Fruit fly (Drosophila melanogaster) whole organism, embryonic: ENCODE results near the gene CG32568.

Source experiments
- Ada2b ChIP-seq: fragments of 200-800 bp; sonication (Bioruptor generic); IDR thresholded peaks from 2 replicates; pipeline ENCODE4 v1.3.6; 2022; ENCODE audit warnings: missing biosample characterization, missing genetic modification characterization
- Atf-2 ChIP-seq: fragments of 200-800 bp; sonication (Bioruptor generic); optimal IDR thresholded peaks from 2 replicates; lab custom pipeline; 2016; ENCODE audit warnings: missing biosample characterization, missing genetic modification characterization
- CG11504 ChIP-seq: fragments of 200-800 bp; sonication (Bioruptor generic); optimal IDR thresholded peaks from 3 replicates; lab custom pipeline; 2019; ENCODE audit warnings: missing biosample characterization, mild to moderate bottlenecking, missing genetic modification characterization, moderate library complexity
- CG12391 ChIP-seq: fragments of 200-800 bp; sonication (Bioruptor generic); optimal IDR thresholded peaks from 3 replicates; lab custom pipeline; 2018; ENCODE audit warnings: missing biosample characterization, mild to moderate bottlenecking, missing genetic modification characterization, moderate library complexity
- CG12659 ChIP-seq: fragments of 200-800 bp; sonication (Bioruptor generic); optimal IDR thresholded peaks from 3 replicates; lab custom pipeline; 2017; ENCODE audit warnings: mild to moderate bottlenecking, missing biosample characterization, missing genetic modification reagents, missing genetic modification characterization
- CG16779 ChIP-seq: fragments of 200-800 bp; sonication (Bioruptor generic); IDR thresholded peaks from 2 replicates; pipeline ENCODE4 v1.3.6; 2022; ENCODE audit warnings: missing biosample characterization, missing genetic modification characterization
- CG2120 ChIP-seq: fragments of 200-800 bp; sonication (Bioruptor generic); optimal IDR thresholded peaks from 3 replicates; lab custom pipeline; 2016; ENCODE audit warnings: missing biosample characterization, missing genetic modification characterization
- CG2199 ChIP-seq: fragments of 200-800 bp; sonication (Bioruptor generic); IDR thresholded peaks from 3 replicates; pipeline ENCODE4 v1.3.6; 2022; ENCODE audit warnings: missing biosample characterization, missing genetic modification characterization
- CG2202 ChIP-seq: fragments of 200-800 bp; sonication (Bioruptor generic); optimal IDR thresholded peaks from 2 replicates; lab custom pipeline; 2018; ENCODE audit warnings: missing biosample characterization, mild to moderate bottlenecking, missing genetic modification characterization
- CG32772 ChIP-seq: fragments of 200-800 bp; sonication (Bioruptor generic); IDR thresholded peaks from 2 replicates; pipeline ENCODE4 v1.3.6; 2022; ENCODE audit warnings: missing biosample characterization, missing genetic modification characterization
- CG42726 ChIP-seq: fragments of 200-800 bp; sonication (Bioruptor generic); IDR thresholded peaks from 2 replicates; pipeline ENCODE4 v1.3.6; 2022; ENCODE audit warnings: missing biosample characterization, missing genetic modification characterization; ENCODE audit not compliant: partially characterized antibody
- CG6654 ChIP-seq: fragments of 200-800 bp; sonication (Bioruptor generic); optimal IDR thresholded peaks from 2 replicates; lab custom pipeline; 2017; ENCODE audit warnings: missing biosample characterization, mild to moderate bottlenecking, missing genetic modification characterization
- CG7271 ChIP-seq: fragments of 200-800 bp; sonication (Bioruptor generic); optimal IDR thresholded peaks from 2 replicates; lab custom pipeline; 2018; ENCODE audit warnings: missing biosample characterization, mild to moderate bottlenecking, missing genetic modification characterization, moderate library complexity
- CG7556 ChIP-seq: fragments of 200-800 bp; sonication (Bioruptor generic); optimal IDR thresholded peaks from 2 replicates; lab custom pipeline; 2017; ENCODE audit warnings: missing biosample characterization, mild to moderate bottlenecking, missing genetic modification characterization
- CG8388 ChIP-seq: fragments of 200-800 bp; sonication (Bioruptor generic); optimal IDR thresholded peaks from 2 replicates; lab custom pipeline; 2019; ENCODE audit warnings: missing biosample characterization, mild to moderate bottlenecking, missing genetic modification characterization, moderate library complexity
- CG9727 ChIP-seq: fragments of 200-800 bp; sonication (Bioruptor generic); optimal IDR thresholded peaks from 3 replicates; lab custom pipeline; 2017; ENCODE audit warnings: missing biosample characterization, mild to moderate bottlenecking, missing genetic modification characterization
- CG9876 ChIP-seq: fragments of 200-800 bp; sonication (Bioruptor generic); optimal IDR thresholded peaks from 2 replicates; lab custom pipeline; 2016; ENCODE audit warnings: missing biosample characterization, missing genetic modification characterization
- CHES-1-like ChIP-seq: fragments of 200-800 bp; sonication (Bioruptor generic); optimal IDR thresholded peaks from 2 replicates; lab custom pipeline; 2016; ENCODE audit warnings: missing biosample characterization, missing genetic modification characterization
- Dek ChIP-seq: fragments of 200-800 bp; sonication (Bioruptor generic); optimal IDR thresholded peaks from 3 replicates; lab custom pipeline; 2019; ENCODE audit warnings: missing biosample characterization, mild to moderate bottlenecking, missing genetic modification characterization, moderate library complexity
- Dll ChIP-seq: fragments of 200-800 bp; sonication (Bioruptor generic); IDR thresholded peaks from 4 replicates; pipeline ENCODE4 v1.3.6; 2022; ENCODE audit warnings: missing biosample characterization, missing genetic modification characterization; ENCODE audit not compliant: partially characterized antibody
- Doc3 ChIP-seq: fragments of 200-800 bp; sonication (Bioruptor generic); IDR thresholded peaks from 3 replicates; pipeline ENCODE4 v1.3.6; 2022; ENCODE audit warnings: missing biosample characterization, missing genetic modification characterization; ENCODE audit not compliant: partially characterized antibody
- Ets65A ChIP-seq: fragments of 200-800 bp; sonication (Bioruptor generic); peaks from one replicate; lab custom pipeline; 2016; ENCODE audit warnings: missing biosample characterization, missing genetic modification characterization
- Fer1 ChIP-seq: fragments of 200-800 bp; sonication (Bioruptor generic); optimal IDR thresholded peaks from 2 replicates; lab custom pipeline; 2017; ENCODE audit warnings: missing biosample characterization, mild to moderate bottlenecking, missing genetic modification characterization
- Fer3 ChIP-seq: fragments of 200-800 bp; sonication (Bioruptor generic); optimal IDR thresholded peaks from 2 replicates; lab custom pipeline; 2018; ENCODE audit warnings: missing biosample characterization, mild to moderate bottlenecking, missing genetic modification characterization, moderate library complexity
- HLH54F ChIP-seq: fragments of 200-800 bp; sonication (Bioruptor generic); optimal IDR thresholded peaks from 3 replicates; lab custom pipeline; 2016; ENCODE audit warnings: missing biosample characterization, missing genetic modification characterization
- Hmr ChIP-seq: fragments of 200-800 bp; sonication (Bioruptor generic); optimal IDR thresholded peaks from 3 replicates; lab custom pipeline; 2017; ENCODE audit warnings: mild to moderate bottlenecking, missing biosample characterization, missing genetic modification reagents, missing genetic modification characterization
- Hr39 ChIP-seq: fragments of >200 bp; optimal IDR thresholded peaks from 2 replicates; lab custom pipeline; 2017
- Hr78 ChIP-seq, 2 experiments: fragments of 200-800 bp in 1 of 2; fragments of >200 bp in 1 of 2; sonication (Bioruptor generic) in 1 of 2; optimal IDR thresholded peaks; 2 replicates each; lab custom pipeline; 2017 to 2019; ENCODE audit warnings: missing biosample characterization in 2 of 2, missing genetic modification characterization in 2 of 2, mild to moderate bottlenecking in 1 of 2, moderate library complexity in 1 of 2
- MESR4 ChIP-seq: fragments of 200-800 bp; sonication (Bioruptor generic); optimal IDR thresholded peaks from 2 replicates; lab custom pipeline; 2018; ENCODE audit warnings: missing biosample characterization, mild to moderate bottlenecking, missing genetic modification characterization, moderate library complexity
- Mrtf ChIP-seq: fragments of 200-800 bp; sonication (Bioruptor generic); IDR thresholded peaks from 3 replicates; pipeline ENCODE4 v1.3.6; 2022; ENCODE audit warnings: missing biosample characterization, missing genetic modification characterization
- Nf-YC ChIP-seq: fragments of 200-800 bp; optimal IDR thresholded peaks from 3 replicates; lab custom pipeline; 2019; ENCODE audit warnings: missing biosample characterization, mild to moderate bottlenecking, missing genetic modification characterization, moderate library complexity
- Oli ChIP-seq: fragments of 200-800 bp; sonication (Bioruptor generic); optimal IDR thresholded peaks from 2 replicates; lab custom pipeline; 2018; ENCODE audit warnings: missing biosample characterization, mild to moderate bottlenecking, missing genetic modification characterization, moderate library complexity
- Sox102F ChIP-seq: fragments of 200-800 bp; sonication (Bioruptor generic); optimal IDR thresholded peaks from 2 replicates; lab custom pipeline; 2018; ENCODE audit warnings: missing biosample characterization, mild to moderate bottlenecking, missing genetic modification characterization, moderate library complexity
- al ChIP-seq: fragments of 200-800 bp; sonication (Bioruptor generic); IDR thresholded peaks from 2 replicates; pipeline ENCODE4 v1.3.6; 2022; ENCODE audit warnings: missing biosample characterization, missing genetic modification characterization
- bab2 ChIP-seq: fragments of 200-800 bp; sonication (Bioruptor generic); optimal IDR thresholded peaks from 2 replicates; lab custom pipeline; 2016; ENCODE audit warnings: missing biosample characterization, missing genetic modification characterization
- bbx ChIP-seq: fragments of 200-800 bp; sonication (Bioruptor generic); IDR thresholded peaks from 2 replicates; pipeline ENCODE4 v1.3.6; 2022; ENCODE audit warnings: missing biosample characterization, missing genetic modification characterization; ENCODE audit not compliant: partially characterized antibody
- bcd ChIP-seq: fragments of 200-800 bp; sonication (Bioruptor generic); optimal IDR thresholded peaks from 2 replicates; lab custom pipeline; 2017; ENCODE audit warnings: missing biosample characterization, mild to moderate bottlenecking, missing genetic modification characterization
- crol ChIP-seq: fragments of 200-800 bp; sonication (Bioruptor generic); IDR thresholded peaks from 2 replicates; pipeline ENCODE4 v1.3.6; 2022; ENCODE audit warnings: missing biosample characterization, missing genetic modification characterization
- emc ChIP-seq: fragments of 200-800 bp; sonication (Bioruptor generic); optimal IDR thresholded peaks from 2 replicates; lab custom pipeline; 2016; ENCODE audit warnings: missing biosample characterization, missing genetic modification characterization
- ems ChIP-seq: fragments of 200-800 bp; sonication (Bioruptor generic); optimal IDR thresholded peaks from 3 replicates; lab custom pipeline; 2016; ENCODE audit warnings: missing biosample characterization, missing genetic modification characterization
- fd64A ChIP-seq: fragments of 200-800 bp; sonication (Bioruptor generic); optimal IDR thresholded peaks from 3 replicates; lab custom pipeline; 2018; ENCODE audit warnings: missing biosample characterization, mild to moderate bottlenecking, missing genetic modification characterization
- gem ChIP-seq: fragments of 200-800 bp; sonication (Bioruptor generic); optimal IDR thresholded peaks from 2 replicates; lab custom pipeline; 2019; ENCODE audit warnings: missing biosample characterization, mild to moderate bottlenecking, missing genetic modification characterization, moderate library complexity
- grn ChIP-seq: fragments of 200-800 bp; sonication (Bioruptor generic); optimal IDR thresholded peaks from 3 replicates; lab custom pipeline; 2017; ENCODE audit warnings: missing biosample characterization, missing genetic modification characterization
- nmo ChIP-seq: fragments of 200-800 bp; sonication (Bioruptor generic); optimal IDR thresholded peaks from 2 replicates; lab custom pipeline; 2018; ENCODE audit warnings: missing biosample characterization, mild to moderate bottlenecking, missing genetic modification characterization, moderate library complexity
- p53 ChIP-seq: fragments of 200-800 bp; sonication (Bioruptor generic); optimal IDR thresholded peaks from 2 replicates; lab custom pipeline; 2016; ENCODE audit warnings: missing biosample characterization, missing genetic modification characterization
- sna ChIP-seq: fragments of 200-800 bp; sonication (Bioruptor generic); IDR thresholded peaks from 2 replicates; pipeline ENCODE4 v1.3.6; 2022; ENCODE audit warnings: missing biosample characterization, missing genetic modification characterization; ENCODE audit not compliant: partially characterized antibody
- so ChIP-seq: fragments of 200-800 bp; sonication (Bioruptor generic); IDR thresholded peaks from 3 replicates; pipeline ENCODE4 v1.3.6; 2022; ENCODE audit warnings: missing biosample characterization, missing genetic modification characterization
- stwl ChIP-seq: fragments of 200-800 bp; sonication (Bioruptor generic); optimal IDR thresholded peaks from 3 replicates; lab custom pipeline; 2018; ENCODE audit warnings: missing biosample characterization, mild to moderate bottlenecking, missing genetic modification characterization, moderate library complexity
- tll ChIP-seq, 2 experiments: fragments of 200-800 bp in 1 of 2; fragments of >200 bp in 1 of 2; sonication (Bioruptor generic) in 1 of 2; optimal IDR thresholded peaks; 2 replicates each; lab custom pipeline; 2017 to 2019; ENCODE audit warnings: missing biosample characterization in 2 of 2, missing genetic modification characterization in 2 of 2, mild to moderate bottlenecking in 1 of 2, moderate library complexity in 1 of 2
- zen ChIP-seq: fragments of 200-800 bp; sonication (Bioruptor generic); optimal IDR thresholded peaks from 3 replicates; lab custom pipeline; 2018; ENCODE audit warnings: missing biosample characterization, mild to moderate bottlenecking, missing genetic modification characterization, moderate library complexity

Gene CG32568

dm6 chrX:16692325-16692724 lies 48.4 kb upstream of the CG32568 start (continued):
- TF ChIP-seq gem (tag; lab: Kevin White, UChicago), result peak; percentile 64
- no peak for TF ChIP-seq stwl
- TF ChIP-seq ems, result no peak
- TF ChIP-seq CG6654, result no peak
- TF ChIP-seq CHES-1-like (GFP tag; lab: Kevin White, UChicago), result no peak
- TF ChIP-seq Atf-2 (GFP tag; lab: Kevin White, UChicago), result no peak
- no peak for TF ChIP-seq Nf-YC (tag; lab: Kevin White, UChicago)
- peak; percentile 18 for TF ChIP-seq Dek
- no peak for TF ChIP-seq emc (GFP tag; lab: Kevin White, UChicago)
- peak; percentile 37 for TF ChIP-seq CG2120 (GFP tag; lab: Kevin White, UChicago)
- TF ChIP-seq Sox102F (GFP tag; lab: Kevin White, UChicago), result peak; percentile 44
- no peak for TF ChIP-seq fd64A
- TF ChIP-seq CG12659 (GFP tag; lab: Kevin White, UChicago), result peak; percentile 10
- peak; percentile 20 for TF ChIP-seq CG9727
- peak; percentile 48 for TF ChIP-seq CG12391 (tag; lab: Kevin White, UChicago)
- peak; percentile 58 for TF ChIP-seq CG7556 (GFP tag; lab: Kevin White, UChicago)
- TF ChIP-seq Fer1 (GFP tag; lab: Kevin White, UChicago), result no peak
- TF ChIP-seq CG8388 (GFP tag; lab: Kevin White, UChicago), result peak; percentile 13
- peak; percentile 34 for TF ChIP-seq CG11504 (tag; lab: Kevin White, UChicago)
- peak; percentile 52 for TF ChIP-seq Ets65A (GFP tag; lab: Kevin White, UChicago)
- peak; percentile 48 for TF ChIP-seq Hmr (GFP tag; lab: Kevin White, UChicago)
- peak in 1 of 2 experiments; percentile 57 for TF ChIP-seq Hr78 (GFP tag; optimal IDR thresholded peaks at IDR 0.05; lab: Kevin White, UChicago)
- TF ChIP-seq Doc3 (GFP tag; lab: Robert Waterston, UW), result no peak
- TF ChIP-seq sna, result no peak
- TF ChIP-seq p53 (GFP tag; lab: Kevin White, UChicago), result no peak
- no peak for TF ChIP-seq zen
- no peak for TF ChIP-seq MESR4 (GFP tag; lab: Kevin White, UChicago)
- no peak for TF ChIP-seq al (GFP tag; lab: Robert Waterston, UW)
- TF ChIP-seq Dll (GFP tag; lab: Robert Waterston, UW), result no peak

- TF ChIP-seq bbx (GFP tag; lab: Robert Waterston, UW) (no peak), CG2199 (GFP tag; lab: Robert Waterston, UW) (peak; percentile 52; the same call in 1 of the 3 replicates), CG16779 (GFP tag; lab: Robert Waterston, UW) (0 out of 2 replicates have a peak, but pooled peaks have one; percentile 4), CG9876 (GFP tag; lab: Kevin White, UChicago) (no peak), so (GFP tag; lab: Robert Waterston, UW) (no peak), Hr39 (lab: Kevin White, UChicago) (no peak), crol (GFP tag; lab: Robert Waterston, UW) (peak; percentile 80), Fer3 (tag; lab: Kevin White, UChicago) (no peak), grn (no peak), Mrtf (GFP tag; lab: Robert Waterston, UW) (no peak), CG7271 (tag; lab: Kevin White, UChicago) (no peak), bab2 (GFP tag; lab: Kevin White, UChicago) (no peak), bcd (no peak), nmo (GFP tag; lab: Kevin White, UChicago) (no peak), Ada2b (GFP tag; lab: Robert Waterston, UW) (no peak), HLH54F (GFP tag; lab: Kevin White, UChicago) (no peak), ems (no peak), CG2202 (tag; lab: Kevin White, UChicago) (no peak), tll (GFP tag; optimal IDR thresholded peaks at IDR 0.05; lab: Kevin White, UChicago) (no peak), Oli (no peak), CG32772 (GFP tag; lab: Robert Waterston, UW) (peak; percentile 65), CG42726 (GFP tag; lab: Robert Waterston, UW) (no peak)
Observed at dm6 chrX:16693805-16694387, 46.8 kb upstream of the CG32568 start.
